Fruit fly (Drosophila melanogaster): ENCODE measurements around the gene Trf2.
A peak's percentile ranks its signal among the peaks of the same experiment; 100 is the strongest.

The Trf2 gene

DNA sequence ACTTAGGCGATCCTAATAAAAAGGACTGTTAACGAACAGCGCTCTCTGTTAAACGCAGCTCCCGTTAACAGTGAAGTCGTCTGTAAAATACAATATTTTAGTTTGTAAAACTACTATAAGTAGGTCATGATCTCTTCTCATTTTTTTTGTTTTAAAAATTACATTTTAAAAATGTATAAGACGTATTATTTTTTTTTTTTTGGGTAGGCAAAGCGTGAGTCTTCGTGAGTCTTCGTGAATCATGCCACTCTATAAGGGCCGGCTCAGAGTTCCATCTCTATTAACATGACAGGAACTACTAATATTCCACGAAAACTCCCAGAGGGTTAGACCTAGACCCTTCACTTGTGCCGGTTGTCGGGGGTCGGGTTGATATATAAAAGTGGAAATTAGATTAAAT is 13.6 kb downstream of the Trf2 start (continued):
- TF ChIP-seq Kr (GFP tag; optimal IDR thresholded peaks at IDR 0.05) (no peak), Optix (GFP tag; IDR thresholded peaks at IDR 0.05) (no peak), Side (GFP tag; optimal IDR thresholded peaks at IDR 0.05) (no peak), insv (GFP tag; optimal IDR thresholded peaks at IDR 0.05) (no peak), bigmax (GFP tag; optimal IDR thresholded peaks at IDR 0.05) (no peak), cato (GFP tag; optimal IDR thresholded peaks at IDR 0.05; ENCODE audit: borderline replicate concordance) (no peak), row (GFP tag; IDR thresholded peaks at IDR 0.05) (peak; percentile 36; the same call in 1 of the 3 replicates), sna (GFP tag; IDR thresholded peaks at IDR 0.05; ENCODE audit: partially characterized antibody) (no peak), Hr78 (GFP tag; optimal IDR thresholded peaks at IDR 0.05) (no peak), Sry-δ (GFP tag; optimal IDR thresholded peaks at IDR 0.05) (peak; percentile 31), Dip2 (GFP tag; IDR thresholded peaks at IDR 0.05) (no peak), Doc3 (GFP tag; IDR thresholded peaks at IDR 0.05; ENCODE audit: partially characterized antibody) (peak; percentile 47; the same call in 2 of the 3 replicates), Sox102F (GFP tag; optimal IDR thresholded peaks at IDR 0.05) (no peak), CG8281 (tag; optimal IDR thresholded peaks at IDR 0.05) (no peak), Lhr (GFP tag; optimal IDR thresholded peaks at IDR 0.05) (no peak), CG16863 (GFP tag; optimal IDR thresholded peaks at IDR 0.05) (no peak), CG14441 (GFP tag; IDR thresholded peaks at IDR 0.05) (no peak), Stat92E (GFP tag; optimal IDR thresholded peaks at IDR 0.05) (no peak), al (GFP tag; IDR thresholded peaks at IDR 0.05) (no peak), CG13287 (GFP tag; IDR thresholded peaks at IDR 0.05; ENCODE audit: partially characterized antibody) (no peak), Dp (GFP tag; optimal IDR thresholded peaks at IDR 0.05) (no peak), knrl (GFP tag; IDR thresholded peaks at IDR 0.05; ENCODE audit: partially characterized antibody) (0 out of 3 replicates have a peak, but pooled peaks have one; percentile 7), CG1792 (GFP tag; optimal IDR thresholded peaks at IDR 0.05) (no peak), CG14965 (GFP tag; optimal IDR thresholded peaks at IDR 0.05; ENCODE audit: borderline replicate concordance) (no peak), slbo (GFP tag; IDR thresholded peaks at IDR 0.05) (no peak), Hmx (GFP tag; optimal IDR thresholded peaks at IDR 0.05) (no peak), CG9215 (GFP tag; IDR thresholded peaks at IDR 0.05) (no peak), CG8290 (GFP tag; optimal IDR thresholded peaks at IDR 0.05) (no peak), CG8290 (tag; optimal IDR thresholded peaks at IDR 0.05) (no peak), CG3726 (GFP tag; IDR thresholded peaks at IDR 0.05) (no peak), Xbp1 (GFP tag; optimal IDR thresholded peaks at IDR 0.05) (no peak), mld (GFP tag; IDR thresholded peaks at IDR 0.05; ENCODE audit: partially characterized antibody) (no peak), Ada2b (GFP tag; IDR thresholded peaks at IDR 0.05) (no peak), CG33213 (GFP tag; optimal IDR thresholded peaks at IDR 0.05) (no peak), luna (GFP tag; optimal IDR thresholded peaks at IDR 0.05) (no peak), Vsx1 (GFP tag; optimal IDR thresholded peaks at IDR 0.05) (no peak), dan (GFP tag; IDR thresholded peaks at IDR 0.05) (no peak), stwl (tag; optimal IDR thresholded peaks at IDR 0.05) (no peak), Jarid2 (GFP tag; optimal IDR thresholded peaks at IDR 0.05) (no peak), nom (GFP tag; optimal IDR thresholded peaks at IDR 0.05) (no peak), shn (GFP tag; optimal IDR thresholded peaks at IDR 0.05) (no peak), Hmr (GFP tag; optimal IDR thresholded peaks at IDR 0.05) (no peak), CG1233 (GFP tag; optimal IDR thresholded peaks at IDR 0.05) (no peak), CG18764 (GFP tag; optimal IDR thresholded peaks at IDR 0.05) (no peak), Fer1 (GFP tag; optimal IDR thresholded peaks at IDR 0.05) (no peak), unc-4 (GFP tag; IDR thresholded peaks at IDR 0.05; ENCODE audit: partially characterized antibody) (0 out of 2 replicates have a peak, but pooled peaks have one; percentile 37), HLHmδ (GFP tag; optimal IDR thresholded peaks at IDR 0.05) (no peak), CG12769 (tag; optimal IDR thresholded peaks at IDR 0.05) (no peak), CG15696 (tag; optimal IDR thresholded peaks at IDR 0.05) (no peak), Scr (GFP tag; IDR thresholded peaks at IDR 0.05; ENCODE audit: partially characterized antibody) (peak; percentile 35; the same call in 1 of the 2 replicates)

Measured in whole organism, embryonic.